Worm (Caenorhabditis elegans) whole organism, young adult: ENCODE results near the gene abce-1.

ENCODE experiments used
- egrh-3 ChIP-seq: fragments of 200-800 bp; sonication (Bioruptor generic); IDR thresholded peaks from 2 replicates; pipeline ENCODE4 v1.3.6; 2022; ENCODE audit warnings: missing genetic modification reagents, missing genetic modification characterization, missing compliant biosample characterization
- hmg-1.2 ChIP-seq: fragments of 200-800 bp; sonication (Bioruptor generic); IDR thresholded peaks from 2 replicates; pipeline ENCODE4 v1.3.6; 2022; ENCODE audit warnings: missing genetic modification reagents, missing genetic modification characterization, missing compliant biosample characterization
- hmg-20 ChIP-seq: fragments of 200-800 bp; sonication (Bioruptor generic); IDR thresholded peaks from 2 replicates; pipeline ENCODE4 v1.3.6; 2022; ENCODE audit warnings: missing genetic modification reagents, missing genetic modification characterization, missing compliant biosample characterization
- lin-35 ChIP-seq, 3 experiments: fragments of 150-350 bp in 2 of 3; sonication (generic microtip) in 1 of 3; optimal IDR thresholded peaks; 2 replicates each; lab custom pipeline; 2014 to 2018; ENCODE audit warnings: missing biosample characterization in 3 of 3, missing genetic modification characterization in 3 of 3, missing genetic modification reagents in 3 of 3
- mes-4 ChIP-seq: sonication (generic microtip); optimal IDR thresholded peaks from 2 replicates; lab custom pipeline; 2016; ENCODE audit warnings: missing genotype, missing genetic modification characterization, missing compliant biosample characterization
- snpc-3.4 ChIP-seq: sonication (generic microtip); optimal IDR thresholded peaks from 2 replicates; lab custom pipeline; 2017; ENCODE audit warnings: missing genetic modification characterization, mild to moderate bottlenecking, missing compliant biosample characterization, antibody characterized with exemption, moderate library complexity, missing genotype, missing genetic modification reagents
- somi-1 ChIP-seq: fragments of 200-800 bp; sonication (Bioruptor generic); optimal IDR thresholded peaks from 2 replicates; lab custom pipeline; 2018; ENCODE audit warnings: mild to moderate bottlenecking, missing genetic modification characterization, missing compliant biosample characterization
- unc-62 ChIP-seq: fragments of 150-350 bp; optimal IDR thresholded peaks from 2 replicates; lab custom pipeline; 2014; ENCODE audit warnings: missing biosample characterization, missing genetic modification reagents, missing genetic modification characterization

- TF ChIP-seq snpc-3.4: no peak
- no peak for TF ChIP-seq lin-35 (GFP tag; optimal IDR thresholded peaks at IDR 0.05; lab: Kevin White, UChicago)
- TF ChIP-seq mes-4 (tag; lab: Kevin White, UChicago): no peak
- no peak for TF ChIP-seq unc-62 (GFP tag; lab: Kevin White, UChicago)
- no peak for TF ChIP-seq somi-1
- TF ChIP-seq egrh-3: no peak
- TF ChIP-seq hmg-20 (GFP tag; lab: Robert Waterston, UW): no peak
- TF ChIP-seq hmg-1.2 (GFP tag; lab: Robert Waterston, UW): no peak
Observed at ce11 chrIII:13104410-13104809, 49.2 kb upstream of the abce-1 start.
